Worm (Caenorhabditis elegans): ENCODE results near the gene B0393.5.

ce11 chrIII:4734056-4734455 is 31.5 kb upstream of the B0393.5 start, which contains the start of gene F17C8.9:
- TF ChIP-seq cog-1 (tag; optimal IDR thresholded peaks at IDR 0.05) (no peak), tab-1 (GFP tag; IDR thresholded peaks at IDR 0.05) (no peak), med-1 (GFP tag; optimal IDR thresholded peaks at IDR 0.05; ENCODE audit: insufficient read depth) (no peak), T22C8.4 (GFP tag; IDR thresholded peaks at IDR 0.05) (no peak), flt-1 (GFP tag; IDR thresholded peaks at IDR 0.05) (no peak), ztf-29 (GFP tag; IDR thresholded peaks at IDR 0.05) (no peak)
